Worm (Caenorhabditis elegans) whole organism, young adult: ENCODE measurements around the gene C03B1.7.

Experiments used
- B0035.1 ChIP-seq: sonication (generic microtip); optimal IDR thresholded peaks from 2 replicates; lab custom pipeline; 2016; ENCODE audit warnings: missing genetic modification characterization, mild to moderate bottlenecking, missing compliant biosample characterization, missing genotype, missing genetic modification reagents
- C06A6.2 ChIP-seq: fragments of 200-800 bp; sonication (Bioruptor generic); conservative IDR thresholded peaks from 2 replicates; pipeline ENCODE4 v1.3.6; 2022; ENCODE audit warnings: missing genetic modification characterization, missing compliant biosample characterization
- C17E4.6 ChIP-seq: fragments of 200-800 bp; sonication (Bioruptor generic); IDR thresholded peaks from 2 replicates; pipeline ENCODE4 v1.3.6; 2022; ENCODE audit warnings: missing genetic modification reagents, missing genetic modification characterization, missing compliant biosample characterization
- F22D6.2 ChIP-seq: sonication (generic microtip); optimal IDR thresholded peaks from 2 replicates; lab custom pipeline; 2016; ENCODE audit warnings: mild to moderate bottlenecking, missing genetic modification characterization, missing compliant biosample characterization
- F57A8.1 ChIP-seq: fragments of 200-800 bp; sonication (Bioruptor generic); optimal IDR thresholded peaks from 2 replicates; lab custom pipeline; 2018; ENCODE audit warnings: mild to moderate bottlenecking, missing genetic modification characterization, moderate library complexity, missing compliant biosample characterization
- T26A5.8 ChIP-seq: sonication (generic microtip); optimal IDR thresholded peaks from 2 replicates; lab custom pipeline; 2016; ENCODE audit warnings: missing genetic modification characterization, missing compliant biosample characterization
- Y95B8A.8 ChIP-seq: fragments of 200-800 bp; sonication (Bioruptor generic); IDR thresholded peaks from 2 replicates; pipeline ENCODE4 v1.3.6; 2022; ENCODE audit warnings: missing genetic modification reagents, missing genetic modification characterization, missing compliant biosample characterization
- ZK185.1 ChIP-seq: sonication (generic microtip); optimal IDR thresholded peaks from 2 replicates; lab custom pipeline; 2016; ENCODE audit warnings: mild to moderate bottlenecking, missing genetic modification characterization, missing compliant biosample characterization; ENCODE audit not compliant: poor library complexity, severe bottlenecking
- akir-1 ChIP-seq: fragments of 200-800 bp; sonication (Bioruptor generic); optimal IDR thresholded peaks from 2 replicates; lab custom pipeline; 2018; ENCODE audit warnings: mild to moderate bottlenecking, missing genetic modification characterization, moderate library complexity, missing compliant biosample characterization
- ama-1 ChIP-seq, 3 experiments: fragments of 150-350 bp in 1 of 3; sonication (generic microtip) in 2 of 3; optimal IDR thresholded peaks; 2 replicates each; lab custom pipeline; 2014 to 2018; ENCODE audit warnings: missing biosample characterization in 2 of 3, missing genetic modification characterization in 2 of 3, missing genetic modification reagents in 2 of 3
- aptf-2 ChIP-seq: fragments of 200-800 bp; sonication (Bioruptor generic); conservative IDR thresholded peaks from 2 replicates; pipeline ENCODE4 v1.3.6; 2022; ENCODE audit warnings: missing genetic modification reagents, missing genetic modification characterization, missing compliant biosample characterization
- athp-1 ChIP-seq: sonication (generic microtip); optimal IDR thresholded peaks from 2 replicates; lab custom pipeline; 2017; ENCODE audit warnings: mild to moderate bottlenecking, missing genetic modification characterization, missing compliant biosample characterization
- attf-6 ChIP-seq: fragments of 200-800 bp; sonication (Bioruptor generic); IDR thresholded peaks from 2 replicates; pipeline ENCODE4 v1.3.6; 2022; ENCODE audit warnings: missing genetic modification reagents, missing genetic modification characterization, missing compliant biosample characterization
- cebp-1 ChIP-seq, 2 experiments: fragments of 200-800 bp in 1 of 2; sonication (Bioruptor generic) in 1 of 2; sonication (generic microtip) in 1 of 2; IDR thresholded peaks in 1 of 2; optimal IDR thresholded peaks in 1 of 2; 2 replicates each; pipeline versions ENCODE4 v1.3.6 to Lab custom; 2017 to 2022; ENCODE audit warnings: missing compliant biosample characterization in 2 of 2, missing genetic modification characterization in 2 of 2, mild to moderate bottlenecking in 1 of 2, missing genetic modification reagents in 1 of 2, moderate library complexity in 1 of 2
- ceh-100 ChIP-seq: fragments of 200-800 bp; sonication (Bioruptor generic); IDR thresholded peaks from 2 replicates; pipeline ENCODE4 v1.3.6; 2022; ENCODE audit warnings: missing genetic modification reagents, missing genetic modification characterization, missing compliant biosample characterization
- ceh-27 ChIP-seq: fragments of 200-800 bp; sonication (Bioruptor generic); optimal IDR thresholded peaks from 2 replicates; lab custom pipeline; 2018; ENCODE audit warnings: mild to moderate bottlenecking, missing genetic modification characterization, moderate library complexity, missing compliant biosample characterization
- dpff-1 ChIP-seq: sonication (generic microtip); optimal IDR thresholded peaks from 2 replicates; lab custom pipeline; 2017; ENCODE audit warnings: mild to moderate bottlenecking, missing genetic modification characterization, missing compliant biosample characterization
- efl-1 ChIP-seq: fragments of 150-350 bp; optimal IDR thresholded peaks from 2 replicates; lab custom pipeline; 2014; ENCODE audit warnings: missing biosample characterization, missing genetic modification reagents, missing genetic modification characterization
- egl-18 ChIP-seq: fragments of 200-800 bp; sonication (Bioruptor generic); IDR thresholded peaks from 2 replicates; pipeline ENCODE4 v1.3.6; 2022; ENCODE audit warnings: missing genetic modification reagents, missing genetic modification characterization, missing compliant biosample characterization
- egl-44 ChIP-seq: fragments of 200-800 bp; sonication (Bioruptor generic); IDR thresholded peaks from 2 replicates; pipeline ENCODE4 v1.3.6; 2022; ENCODE audit warnings: missing genetic modification reagents, missing genetic modification characterization, missing compliant biosample characterization
- hmg-20 ChIP-seq: fragments of 200-800 bp; sonication (Bioruptor generic); IDR thresholded peaks from 2 replicates; pipeline ENCODE4 v1.3.6; 2022; ENCODE audit warnings: missing genetic modification reagents, missing genetic modification characterization, missing compliant biosample characterization
- hrde-1 ChIP-seq: sonication (generic microtip); optimal IDR thresholded peaks from 2 replicates; lab custom pipeline; 2016; ENCODE audit warnings: missing genetic modification characterization, mild to moderate bottlenecking, missing compliant biosample characterization, moderate library complexity, missing genotype, missing genetic modification reagents, borderline replicate concordance
- let-526 ChIP-seq: fragments of 200-800 bp; sonication (Bioruptor generic); IDR thresholded peaks from 2 replicates; pipeline ENCODE4 v1.3.6; 2022; ENCODE audit warnings: missing genetic modification reagents, missing genetic modification characterization, missing compliant biosample characterization
- lin-26 ChIP-seq: fragments of 200-800 bp; sonication (Bioruptor generic); IDR thresholded peaks from 2 replicates; pipeline ENCODE4 v1.3.6; 2022; ENCODE audit warnings: missing genetic modification reagents, missing genetic modification characterization, missing compliant biosample characterization
- madf-3 ChIP-seq: fragments of 200-800 bp; sonication (Bioruptor generic); IDR thresholded peaks from 2 replicates; pipeline ENCODE4 v1.3.6; 2022; ENCODE audit warnings: missing genetic modification reagents, missing genetic modification characterization, missing compliant biosample characterization
- madf-6 ChIP-seq: fragments of 200-800 bp; sonication (Bioruptor generic); IDR thresholded peaks from 2 replicates; pipeline ENCODE4 v1.3.6; 2022; ENCODE audit warnings: missing genetic modification reagents, missing genetic modification characterization, missing compliant biosample characterization
- mcd-1 ChIP-seq: fragments of 200-800 bp; sonication (Bioruptor generic); IDR thresholded peaks from 2 replicates; pipeline ENCODE4 v1.3.6; 2022; ENCODE audit warnings: missing genetic modification reagents, missing genetic modification characterization, missing compliant biosample characterization
- nfya-2 ChIP-seq: fragments of 200-800 bp; sonication (Bioruptor generic); IDR thresholded peaks from 2 replicates; pipeline ENCODE4 v1.3.6; 2022; ENCODE audit warnings: missing genetic modification reagents, missing genetic modification characterization, missing compliant biosample characterization
- nhr-179 ChIP-seq: sonication (generic microtip); optimal IDR thresholded peaks from 2 replicates; lab custom pipeline; 2016; ENCODE audit warnings: mild to moderate bottlenecking, missing genetic modification characterization, missing compliant biosample characterization
- nhr-80 ChIP-seq: sonication (generic microtip); optimal IDR thresholded peaks from 2 replicates; lab custom pipeline; 2016; ENCODE audit warnings: missing genetic modification characterization, missing compliant biosample characterization
- pbrm-1 ChIP-seq: fragments of 200-800 bp; sonication (Bioruptor generic); IDR thresholded peaks from 2 replicates; pipeline ENCODE4 v1.3.6; 2022; ENCODE audit warnings: missing genetic modification reagents, missing genetic modification characterization, missing compliant biosample characterization
- rcor-1 ChIP-seq: fragments of 200-800 bp; sonication (Bioruptor generic); IDR thresholded peaks from 2 replicates; pipeline ENCODE4 v1.3.6; 2022; ENCODE audit warnings: missing genetic modification reagents, missing genetic modification characterization, missing compliant biosample characterization
- sea-2 ChIP-seq: fragments of 200-800 bp; sonication (Bioruptor generic); IDR thresholded peaks from 2 replicates; pipeline ENCODE4 v1.3.6; 2022; ENCODE audit warnings: missing genetic modification characterization, missing compliant biosample characterization
- snpc-1.1 ChIP-seq: sonication (generic microtip); optimal IDR thresholded peaks from 2 replicates; lab custom pipeline; 2017; ENCODE audit warnings: missing genetic modification characterization, mild to moderate bottlenecking, missing compliant biosample characterization, antibody characterized with exemption, moderate library complexity, missing genotype, missing genetic modification reagents; ENCODE audit not compliant: insufficient read depth
- tbp1 ChIP-seq: fragments of 200-800 bp; sonication (Bioruptor generic); optimal IDR thresholded peaks from 2 replicates; lab custom pipeline; 2018; ENCODE audit warnings: mild to moderate bottlenecking, missing genetic modification characterization, missing compliant biosample characterization
- tbx-9 ChIP-seq: sonication (generic microtip); optimal IDR thresholded peaks from 2 replicates; lab custom pipeline; 2016; ENCODE audit warnings: borderline replicate concordance, missing genetic modification characterization, inconsistent platforms, missing compliant biosample characterization
- xnd-1 ChIP-seq: sonication (generic microtip); optimal IDR thresholded peaks from 2 replicates; lab custom pipeline; 2016; ENCODE audit warnings: missing genotype, missing genetic modification reagents, missing genetic modification characterization, missing compliant biosample characterization
- zfh-2 ChIP-seq: fragments of 200-800 bp; sonication (Bioruptor generic); conservative IDR thresholded peaks from 2 replicates; pipeline ENCODE4 v1.3.6; 2022; ENCODE audit warnings: missing genetic modification reagents, missing genetic modification characterization, missing compliant biosample characterization
- zim-3 ChIP-seq: sonication (generic microtip); optimal IDR thresholded peaks from 2 replicates; lab custom pipeline; 2017; ENCODE audit warnings: mild to moderate bottlenecking, missing genetic modification characterization, moderate library complexity, missing compliant biosample characterization
- ztf-26 ChIP-seq: sonication (generic microtip); optimal IDR thresholded peaks from 2 replicates; lab custom pipeline; 2017; ENCODE audit warnings: missing genetic modification characterization, missing compliant biosample characterization

The C03B1.7 gene

ce11 chrX:6311391-6311790 lies 30.2 kb upstream of the C03B1.7 start, which contains the start of gene npr-38:
TSS of gene npr-38 (plus strand) at chrX:6311691.
- TF ChIP-seq snpc-1.1 (tag; lab: Kevin White, UChicago) (no peak), zfh-2 (GFP tag; lab: Robert Waterston, UW) (no peak), pbrm-1 (GFP tag; lab: Robert Waterston, UW) (no peak), C17E4.6 (no peak), mcd-1 (GFP tag; lab: Robert Waterston, UW) (no peak), T26A5.8 (no peak), nfya-2 (GFP tag; lab: Robert Waterston, UW) (no peak), madf-6 (no peak), let-526 (GFP tag; lab: Robert Waterston, UW) (no peak), hmg-20 (GFP tag; lab: Robert Waterston, UW) (no peak), nhr-80 (tag; lab: Kevin White, UChicago) (no peak), ztf-26 (tag; lab: Kevin White, UChicago) (no peak), C06A6.2 (GFP tag; lab: Robert Waterston, UW) (no peak), lin-26 (GFP tag; lab: Robert Waterston, UW) (no peak), athp-1 (no peak), Y95B8A.8 (GFP tag; lab: Robert Waterston, UW) (no peak), efl-1 (no peak)

DNA sequence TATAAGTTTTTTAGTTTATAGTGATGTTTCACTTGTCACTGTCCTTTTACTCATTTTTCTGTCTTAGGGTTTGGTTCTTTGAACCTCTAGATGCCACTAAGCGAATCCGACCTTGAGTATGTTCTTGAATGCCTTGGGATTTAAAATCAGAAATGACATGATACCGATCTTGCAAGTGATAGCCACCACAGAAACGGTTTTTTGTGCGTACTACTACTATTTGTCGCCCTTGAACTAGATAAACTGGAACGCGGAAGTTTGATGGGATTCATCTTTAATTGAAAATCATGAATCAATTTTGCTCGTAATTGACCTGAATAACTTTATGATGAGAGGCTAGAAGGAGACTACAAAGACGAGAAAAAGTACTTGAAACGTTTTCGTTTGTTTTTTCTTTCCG lies 22.8 kb upstream of the C03B1.7 start:
- TF ChIP-seq B0035.1 (no peak), tbx-9 (tag; lab: Kevin White, UChicago) (no peak), egl-18 (GFP tag; lab: Robert Waterston, UW) (no peak), sea-2 (GFP tag; lab: Robert Waterston, UW) (no peak), aptf-2 (GFP tag; lab: Robert Waterston, UW) (no peak), ZK185.1 (tag; lab: Kevin White, UChicago) (no peak), ceh-100 (no peak), cebp-1 (GFP tag; IDR thresholded peaks at IDR 0.05; lab: Robert Waterston, UW) (no peak), cebp-1 (tag; optimal IDR thresholded peaks at IDR 0.05; lab: Kevin White, UChicago) (no peak), rcor-1 (no peak)

ce11 chrX:6319546-6319945 lies 22.1 kb upstream of the C03B1.7 start, which contains the start of gene chtb-3:
TSS of gene chtb-3 (minus strand) at chrX:6319646.
- TF ChIP-seq attf-6 (GFP tag; lab: Robert Waterston, UW), result no peak
- no peak for TF ChIP-seq hmg-20 (GFP tag; lab: Robert Waterston, UW)
- TF ChIP-seq akir-1 (GFP tag; lab: Kevin White, UChicago), result no peak
- TF ChIP-seq F22D6.2 (tag; lab: Kevin White, UChicago), result no peak
- no peak for TF ChIP-seq xnd-1 (tag; lab: Kevin White, UChicago)
- TF ChIP-seq nfya-2 (GFP tag; lab: Robert Waterston, UW), result no peak
- TF ChIP-seq ceh-27 (GFP tag; lab: Kevin White, UChicago), result no peak
- TF ChIP-seq dpff-1 (tag; lab: Kevin White, UChicago), result no peak
- TF ChIP-seq tbp1 (GFP tag; lab: Kevin White, UChicago), result no peak
- no peak for TF ChIP-seq zim-3 (tag; lab: Kevin White, UChicago)
- TF ChIP-seq F57A8.1 (GFP tag; lab: Kevin White, UChicago), result no peak
- no peak for TF ChIP-seq cebp-1 (GFP tag; IDR thresholded peaks at IDR 0.05; lab: Robert Waterston, UW)
- no peak for TF ChIP-seq cebp-1 (tag; optimal IDR thresholded peaks at IDR 0.05; lab: Kevin White, UChicago)
- no peak for TF ChIP-seq hrde-1 (tag; lab: Kevin White, UChicago)
- TF ChIP-seq ama-1 (optimal IDR thresholded peaks at IDR 0.05; lab: Kevin White, UChicago), result no peak
- TF ChIP-seq ama-1 (GFP tag; optimal IDR thresholded peaks at IDR 0.05; lab: Kevin White, UChicago), result no peak
- TF ChIP-seq egl-44, result no peak
- TF ChIP-seq madf-3 (GFP tag; lab: Robert Waterston, UW), result no peak
- TF ChIP-seq nhr-179 (tag; lab: Kevin White, UChicago), result no peak
